Fruit fly (Drosophila melanogaster) whole organism, embryonic: Measurements from ENCODE around the gene bora.

ENCODE experiments used
- ATbp ChIP-seq: fragments of 200-800 bp; sonication (Bioruptor generic); optimal IDR thresholded peaks from 2 replicates; lab custom pipeline; 2017; ENCODE audit warnings: missing biosample characterization, mild to moderate bottlenecking, missing genetic modification characterization, missing genetic modification reagents
- Abd-B ChIP-seq: fragments of 200-800 bp; sonication (Bioruptor generic); optimal IDR thresholded peaks from 2 replicates; lab custom pipeline; 2018; ENCODE audit warnings: missing biosample characterization, mild to moderate bottlenecking, missing genetic modification characterization, moderate library complexity
- Adf1 ChIP-seq: fragments of 200-800 bp; sonication (Bioruptor generic); IDR thresholded peaks from 2 replicates; pipeline ENCODE4 v1.3.6; 2022; ENCODE audit warnings: missing biosample characterization, missing genetic modification characterization
- CG10321 ChIP-seq: fragments of 200-800 bp; sonication (Bioruptor generic); IDR thresholded peaks from 2 replicates; pipeline ENCODE4 v1.3.6; 2022; ENCODE audit warnings: missing biosample characterization, missing genetic modification characterization
- CG12744 ChIP-seq: fragments of 200-800 bp; sonication (Bioruptor generic); optimal IDR thresholded peaks from 2 replicates; lab custom pipeline; 2016; ENCODE audit warnings: missing biosample characterization, missing genetic modification characterization
- CG13287 ChIP-seq: fragments of 200-800 bp; sonication (Bioruptor generic); IDR thresholded peaks from 2 replicates; pipeline ENCODE4 v1.3.6; 2022; ENCODE audit warnings: missing biosample characterization, missing genetic modification characterization; ENCODE audit not compliant: partially characterized antibody
- CG15601 ChIP-seq: fragments of 200-800 bp; sonication (Bioruptor generic); optimal IDR thresholded peaks from 3 replicates; lab custom pipeline; 2019; ENCODE audit warnings: missing biosample characterization, mild to moderate bottlenecking, missing genetic modification characterization, moderate library complexity
- CG1647 ChIP-seq: fragments of 200-800 bp; sonication (Bioruptor generic); optimal IDR thresholded peaks from 3 replicates; lab custom pipeline; 2016; ENCODE audit warnings: missing biosample characterization, missing genetic modification characterization
- CG2712 ChIP-seq: fragments of 200-800 bp; optimal IDR thresholded peaks from 3 replicates; lab custom pipeline; 2019; ENCODE audit warnings: missing biosample characterization, mild to moderate bottlenecking, missing genetic modification characterization, moderate library complexity
- CG42726 ChIP-seq: fragments of 200-800 bp; sonication (Bioruptor generic); IDR thresholded peaks from 2 replicates; pipeline ENCODE4 v1.3.6; 2022; ENCODE audit warnings: missing biosample characterization, missing genetic modification characterization; ENCODE audit not compliant: partially characterized antibody
- CG6175 ChIP-seq: fragments of 200-800 bp; sonication (Bioruptor generic); IDR thresholded peaks from 3 replicates; pipeline ENCODE4 v1.3.6; 2022; ENCODE audit warnings: missing biosample characterization, missing genetic modification characterization
- CG6791 ChIP-seq: fragments of 200-800 bp; sonication (Bioruptor generic); IDR thresholded peaks from 3 replicates; pipeline ENCODE4 v1.3.6; 2022; ENCODE audit warnings: missing biosample characterization, missing genetic modification characterization; ENCODE audit not compliant: partially characterized antibody
- CG7357 ChIP-seq: fragments of 200-800 bp; sonication (Bioruptor generic); IDR thresholded peaks from 3 replicates; pipeline ENCODE4 v1.3.6; 2022; ENCODE audit warnings: missing biosample characterization, missing genetic modification characterization
- CG7963 ChIP-seq: fragments of 200-800 bp; sonication (Bioruptor generic); IDR thresholded peaks from 3 replicates; pipeline ENCODE4 v1.3.6; 2022; ENCODE audit warnings: missing biosample characterization, missing genetic modification characterization; ENCODE audit not compliant: partially characterized antibody
- CTCF ChIP-seq: fragments of 200-800 bp; sonication (Bioruptor generic); optimal IDR thresholded peaks from 2 replicates; lab custom pipeline; 2017; ENCODE audit warnings: missing biosample characterization, mild to moderate bottlenecking, missing genetic modification characterization, moderate library complexity
- Dp ChIP-seq: fragments of 200-800 bp; sonication (Bioruptor generic); optimal IDR thresholded peaks from 2 replicates; lab custom pipeline; 2018; ENCODE audit warnings: missing biosample characterization, mild to moderate bottlenecking, missing genetic modification characterization, moderate library complexity
- Dref ChIP-seq: fragments of 200-800 bp; sonication (Bioruptor generic); IDR thresholded peaks from 2 replicates; pipeline ENCODE4 v1.3.6; 2022; ENCODE audit warnings: missing biosample characterization, missing genetic modification characterization
- Elba2 ChIP-seq: fragments of 200-800 bp; sonication (Bioruptor generic); optimal IDR thresholded peaks from 3 replicates; lab custom pipeline; 2016; ENCODE audit warnings: missing biosample characterization, missing genetic modification characterization
- Ets97D ChIP-seq: fragments of 200-800 bp; sonication (Bioruptor generic); optimal IDR thresholded peaks from 3 replicates; lab custom pipeline; 2016; ENCODE audit warnings: missing biosample characterization, missing genetic modification characterization
- Hey ChIP-seq: fragments of 200-800 bp; sonication (Bioruptor generic); optimal IDR thresholded peaks from 3 replicates; lab custom pipeline; 2018; ENCODE audit warnings: missing biosample characterization, mild to moderate bottlenecking, missing genetic modification characterization
- HmgD ChIP-seq: fragments of 200-800 bp; sonication (Bioruptor generic); optimal IDR thresholded peaks from 3 replicates; lab custom pipeline; 2016; ENCODE audit warnings: missing biosample characterization, missing genetic modification characterization
- HmgZ ChIP-seq: fragments of 200-800 bp; sonication (Bioruptor generic); optimal IDR thresholded peaks from 2 replicates; lab custom pipeline; 2018; ENCODE audit warnings: missing biosample characterization, mild to moderate bottlenecking, missing genetic modification characterization
- Med ChIP-seq: fragments of 200-800 bp; sonication (Bioruptor generic); peaks from one replicate; lab custom pipeline; 2016; ENCODE audit warnings: missing biosample characterization, missing genetic modification characterization, mild to moderate bottlenecking, inconsistent platforms, moderate library complexity
- Opbp ChIP-seq: fragments of 200-800 bp; sonication (Bioruptor generic); IDR thresholded peaks from 3 replicates; pipeline ENCODE4 v1.3.6; 2022; ENCODE audit warnings: missing biosample characterization, missing genetic modification characterization; ENCODE audit not compliant: partially characterized antibody
- Rfx ChIP-seq: fragments of 200-800 bp; sonication (Bioruptor generic); IDR thresholded peaks from 2 replicates; pipeline ENCODE4 v1.3.6; 2022; ENCODE audit warnings: missing biosample characterization, missing genetic modification characterization
- Six4 ChIP-seq: fragments of 200-800 bp; sonication (Bioruptor generic); optimal IDR thresholded peaks from 2 replicates; lab custom pipeline; 2016; ENCODE audit warnings: missing biosample characterization, missing genetic modification characterization
- Sry-δ ChIP-seq: fragments of 200-800 bp; sonication (Bioruptor generic); optimal IDR thresholded peaks from 2 replicates; lab custom pipeline; 2016; ENCODE audit warnings: missing biosample characterization, missing genetic modification characterization
- amos ChIP-seq: fragments of 200-800 bp; sonication (Bioruptor generic); IDR thresholded peaks from 2 replicates; pipeline ENCODE4 v1.3.6; 2022; ENCODE audit warnings: missing biosample characterization, missing genetic modification characterization; ENCODE audit not compliant: partially characterized antibody
- aop ChIP-seq: fragments of 200-800 bp; sonication (Bioruptor generic); IDR thresholded peaks from 2 replicates; pipeline ENCODE4 v1.3.6; 2022; ENCODE audit warnings: missing biosample characterization, missing genetic modification characterization
- ato ChIP-seq: fragments of 200-800 bp; sonication (Bioruptor generic); IDR thresholded peaks from 2 replicates; pipeline ENCODE4 v1.3.6; 2022; ENCODE audit warnings: missing biosample characterization, missing genetic modification characterization; ENCODE audit not compliant: partially characterized antibody
- bbx ChIP-seq: fragments of 200-800 bp; sonication (Bioruptor generic); IDR thresholded peaks from 2 replicates; pipeline ENCODE4 v1.3.6; 2022; ENCODE audit warnings: missing biosample characterization, missing genetic modification characterization; ENCODE audit not compliant: partially characterized antibody
- cad ChIP-seq: fragments of >200 bp; optimal IDR thresholded peaks from 2 replicates; lab custom pipeline; 2017; ENCODE audit warnings: missing biosample characterization, missing genetic modification characterization
- chif ChIP-seq, 2 experiments: fragments of 200-800 bp; sonication (Bioruptor generic); optimal IDR thresholded peaks; 3 replicates each; lab custom pipeline; 2016; ENCODE audit warnings: missing biosample characterization in 2 of 2, missing genetic modification characterization in 2 of 2
- eve ChIP-seq, 2 experiments: fragments of >200 bp; optimal IDR thresholded peaks; 2 replicates each; lab custom pipeline; 2017; ENCODE audit warnings: missing biosample characterization in 2 of 2, missing genetic modification characterization in 2 of 2
- gem ChIP-seq: fragments of 200-800 bp; sonication (Bioruptor generic); optimal IDR thresholded peaks from 2 replicates; lab custom pipeline; 2019; ENCODE audit warnings: missing biosample characterization, mild to moderate bottlenecking, missing genetic modification characterization, moderate library complexity
- gfzf ChIP-seq: fragments of 200-800 bp; sonication (Bioruptor generic); optimal IDR thresholded peaks from 2 replicates; lab custom pipeline; 2016; ENCODE audit warnings: missing biosample characterization, mild to moderate bottlenecking, missing genetic modification characterization, moderate library complexity
- gsb-n ChIP-seq: fragments of 200-800 bp; sonication (Bioruptor generic); optimal IDR thresholded peaks from 3 replicates; lab custom pipeline; 2018; ENCODE audit warnings: missing biosample characterization, mild to moderate bottlenecking, missing genetic modification characterization
- hb ChIP-seq: fragments of 200-800 bp; sonication (Bioruptor generic); IDR thresholded peaks from 3 replicates; pipeline ENCODE4 v1.3.6; 2022; ENCODE audit warnings: missing biosample characterization, missing genetic modification characterization; ENCODE audit not compliant: partially characterized antibody
- her ChIP-seq: fragments of 200-800 bp; sonication (Bioruptor generic); optimal IDR thresholded peaks from 2 replicates; lab custom pipeline; 2016; ENCODE audit warnings: missing biosample characterization, missing genetic modification characterization
- nerfin-2 ChIP-seq: fragments of 200-800 bp; sonication (Bioruptor generic); IDR thresholded peaks from 2 replicates; pipeline ENCODE4 v1.3.6; 2022; ENCODE audit warnings: missing biosample characterization, missing genetic modification characterization; ENCODE audit not compliant: partially characterized antibody
- nmo ChIP-seq: fragments of 200-800 bp; sonication (Bioruptor generic); optimal IDR thresholded peaks from 2 replicates; lab custom pipeline; 2018; ENCODE audit warnings: missing biosample characterization, mild to moderate bottlenecking, missing genetic modification characterization, moderate library complexity
- phol ChIP-seq: fragments of 200-800 bp; sonication (Bioruptor generic); optimal IDR thresholded peaks from 3 replicates; lab custom pipeline; 2018; ENCODE audit warnings: missing biosample characterization, mild to moderate bottlenecking, missing genetic modification characterization, moderate library complexity
- pzg ChIP-seq: fragments of 200-800 bp; sonication (Bioruptor generic); optimal IDR thresholded peaks from 3 replicates; lab custom pipeline; 2018; ENCODE audit warnings: missing biosample characterization, mild to moderate bottlenecking, missing genetic modification characterization, moderate library complexity
- slbo ChIP-seq: fragments of 200-800 bp; sonication (Bioruptor generic); IDR thresholded peaks from 2 replicates; pipeline ENCODE4 v1.3.6; 2022; ENCODE audit warnings: missing biosample characterization, missing genetic modification characterization
- sna ChIP-seq: fragments of 200-800 bp; sonication (Bioruptor generic); IDR thresholded peaks from 2 replicates; pipeline ENCODE4 v1.3.6; 2022; ENCODE audit warnings: missing biosample characterization, missing genetic modification characterization; ENCODE audit not compliant: partially characterized antibody
- stc ChIP-seq: fragments of 200-800 bp; sonication (Bioruptor generic); IDR thresholded peaks from 2 replicates; pipeline ENCODE4 v1.3.6; 2022; ENCODE audit warnings: missing biosample characterization, missing genetic modification characterization
- stwl ChIP-seq: fragments of 200-800 bp; sonication (Bioruptor generic); optimal IDR thresholded peaks from 3 replicates; lab custom pipeline; 2018; ENCODE audit warnings: missing biosample characterization, mild to moderate bottlenecking, missing genetic modification characterization, moderate library complexity
- trem ChIP-seq: fragments of 200-800 bp; optimal IDR thresholded peaks from 3 replicates; lab custom pipeline; 2019; ENCODE audit warnings: missing biosample characterization, mild to moderate bottlenecking, missing genetic modification characterization, moderate library complexity
- zen ChIP-seq: fragments of 200-800 bp; sonication (Bioruptor generic); optimal IDR thresholded peaks from 3 replicates; lab custom pipeline; 2018; ENCODE audit warnings: missing biosample characterization, mild to moderate bottlenecking, missing genetic modification characterization, moderate library complexity

The bora gene

DNA sequence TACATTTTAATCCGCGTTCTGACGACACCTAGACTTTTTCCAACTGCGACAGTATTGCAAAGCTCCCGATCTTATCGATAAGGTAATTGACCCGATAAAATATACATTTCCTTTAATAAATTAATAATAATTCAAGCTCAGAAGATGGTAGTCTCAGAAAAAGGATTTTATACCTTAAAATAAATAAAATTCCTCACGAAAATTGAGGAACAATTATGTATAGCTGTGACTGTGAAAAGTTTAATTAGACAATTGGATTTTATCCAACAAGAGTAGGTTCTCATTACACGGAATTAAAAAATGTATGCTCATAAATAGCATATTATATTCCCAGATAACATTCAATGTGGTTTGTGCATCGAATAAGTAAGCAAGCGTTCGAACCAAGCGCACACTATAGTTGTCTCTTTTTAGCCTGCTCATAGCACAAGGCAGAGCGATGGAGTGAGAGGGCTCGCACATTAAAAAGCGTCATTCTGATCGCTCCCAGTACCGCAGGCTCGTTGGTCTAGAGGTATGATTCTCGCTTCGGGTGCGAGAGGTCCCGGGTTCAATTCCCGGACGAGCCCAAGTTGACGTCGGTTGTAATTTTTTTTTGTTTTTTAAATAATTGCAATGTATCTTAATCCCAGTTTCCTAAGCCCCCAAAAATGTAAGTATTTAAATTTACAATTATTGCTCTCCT is 4.5 kb upstream of the bora start, which contains the start of the genes CG13380 and CG4174 (continued):
- TF ChIP-seq ato (GFP tag; lab: Robert Waterston, UW) (peak; percentile 91), Ets97D (GFP tag; lab: Kevin White, UChicago) (peak; percentile 25), CG10321 (GFP tag; lab: Robert Waterston, UW) (peak; percentile 97), nmo (GFP tag; lab: Kevin White, UChicago) (peak; percentile 21), gem (tag; lab: Kevin White, UChicago) (no peak), Six4 (GFP tag; lab: Kevin White, UChicago) (no peak), CG6175 (no peak), Elba2 (GFP tag; lab: Kevin White, UChicago) (peak; percentile 96), ATbp (GFP tag; lab: Kevin White, UChicago) (no peak), nerfin-2 (GFP tag; lab: Robert Waterston, UW) (peak; percentile 95), CG42726 (GFP tag; lab: Robert Waterston, UW) (peak; percentile 92), Opbp (GFP tag; lab: Robert Waterston, UW) (peak; percentile 93), amos (peak; percentile 90), trem (tag; lab: Kevin White, UChicago) (peak; percentile 33), HmgZ (tag; lab: Kevin White, UChicago) (peak; percentile 68), gfzf (GFP tag; lab: Kevin White, UChicago) (peak; percentile 42), CG15601 (tag; lab: Kevin White, UChicago) (peak; percentile 43), gsb-n (tag; lab: Kevin White, UChicago) (peak; percentile 11), pzg (GFP tag; lab: Kevin White, UChicago) (peak; percentile 35), cad (GFP tag; lab: Kevin White, UChicago) (peak; percentile 48), bbx (GFP tag; lab: Robert Waterston, UW) (peak; percentile 93), CG1647 (no peak), phol (tag; lab: Kevin White, UChicago) (peak; percentile 3), zen (tag; lab: Kevin White, UChicago) (peak; percentile 90), CG13287 (GFP tag; lab: Robert Waterston, UW) (peak; percentile 69), Dref (peak; percentile 27; the same call in 1 of the 2 replicates), stwl (tag; lab: Kevin White, UChicago) (peak; percentile 93), CG7357 (no peak), Adf1 (GFP tag; lab: Robert Waterston, UW) (peak; percentile 47; the same call in 1 of the 2 replicates), Rfx (GFP tag; lab: Robert Waterston, UW) (peak; percentile 60; the same call in 1 of the 2 replicates), her (peak; percentile 41), CG12744 (peak; percentile 12), Hey (tag; lab: Kevin White, UChicago) (no peak), chif (GFP tag; optimal IDR thresholded peaks at IDR 0.05; lab: Kevin White, UChicago) (peak in 1 of 2 experiments; percentile 20), sna (GFP tag; lab: Robert Waterston, UW) (peak; percentile 56; the same call in 1 of the 2 replicates), aop (GFP tag; lab: Robert Waterston, UW) (peak; percentile 46; the same call in 1 of the 2 replicates), hb (GFP tag; lab: Robert Waterston, UW) (peak; percentile 70), slbo (GFP tag; lab: Robert Waterston, UW) (no peak), stc (GFP tag; lab: Robert Waterston, UW) (0 out of 2 replicates have a peak, but pooled peaks have one; percentile 15), Med (GFP tag; lab: Kevin White, UChicago) (no peak), CTCF (GFP tag; lab: Kevin White, UChicago) (peak; percentile 75), CG7963 (GFP tag; lab: Robert Waterston, UW) (peak; percentile 95), eve (GFP tag; optimal IDR thresholded peaks at IDR 0.05; lab: Kevin White, UChicago) (no peak), CG2712 (no peak), Dp (GFP tag; lab: Kevin White, UChicago) (peak; percentile 5), Sry-δ (GFP tag; lab: Kevin White, UChicago) (peak; percentile 13), CG6791 (GFP tag; lab: Robert Waterston, UW) (peak; percentile 97), Abd-B (GFP tag; lab: Kevin White, UChicago) (peak; percentile 10), HmgD (GFP tag; lab: Kevin White, UChicago) (peak; percentile 72)
